Fruit fly (Drosophila melanogaster) Kc167 (cell line): Measurements from ENCODE around the gene klar.

ENCODE experiments used
- Myc ChIP-seq: fragments of >200 bp; optimal IDR thresholded peaks from 2 replicates; lab custom pipeline; 2017; ENCODE audit warnings: missing external identifiers
- Sin3A ChIP-seq: fragments of >200 bp; optimal IDR thresholded peaks from 2 replicates; lab custom pipeline; 2018; ENCODE audit warnings: missing external identifiers
- insv ChIP-seq: fragments of >200 bp; optimal IDR thresholded peaks from 3 replicates; lab custom pipeline; 2018; ENCODE audit warnings: missing external identifiers
- psq ChIP-seq: fragments of >200 bp; optimal IDR thresholded peaks from 2 replicates; lab custom pipeline; 2017; ENCODE audit warnings: missing external identifiers
- ttk ChIP-seq: sonication (Bioruptor generic); optimal IDR thresholded peaks from 2 replicates; lab custom pipeline; 2017; ENCODE audit warnings: missing external identifiers

- TF ChIP-seq ttk (no peak), psq (lab: Kevin White, UChicago) (no peak), Myc (no peak), insv (lab: Kevin White, UChicago) (no peak), Sin3A (lab: Kevin White, UChicago) (no peak)
These were observed 3.8 kb upstream of the klar start for dm6 chr3L:544203-544602.
